Fruit fly (Drosophila melanogaster): Measurements from ENCODE around the gene Brms1.

The Brms1 gene

dm6 chrX:12895114-12895723 is 14.2 kb downstream of the Brms1 start (continued):
- TF ChIP-seq CG3919 (GFP tag; optimal IDR thresholded peaks at IDR 0.05): no peak
- no peak for TF ChIP-seq Lpt (GFP tag; optimal IDR thresholded peaks at IDR 0.05)
- TF ChIP-seq Eip78C (GFP tag): peak; percentile 77
- peak; percentile 34; the same call in 1 of the 3 replicates for TF ChIP-seq CG6163 (GFP tag; IDR thresholded peaks at IDR 0.05)
- no peak for TF ChIP-seq Ets21C (GFP tag; optimal IDR thresholded peaks at IDR 0.05)
- TF ChIP-seq CG31627 (GFP tag; optimal IDR thresholded peaks at IDR 0.05): peak; percentile 32
- peak; percentile 18 for TF ChIP-seq CG6276 (GFP tag; optimal IDR thresholded peaks at IDR 0.05)
- no peak for TF ChIP-seq CG32006 (GFP tag; optimal IDR thresholded peaks at IDR 0.05)
- no peak for TF ChIP-seq Blimp-1 (GFP tag; optimal IDR thresholded peaks at IDR 0.05)
- no peak for TF ChIP-seq fkh (GFP tag; optimal IDR thresholded peaks at IDR 0.05)
- TF ChIP-seq Gug (GFP tag; IDR thresholded peaks at IDR 0.05): no peak
- TF ChIP-seq dsx (GFP tag; optimal IDR thresholded peaks at IDR 0.05; ENCODE audit: poor library complexity, severe bottlenecking): no peak
- TF ChIP-seq Sox102F (GFP tag; optimal IDR thresholded peaks at IDR 0.05): peak; percentile 25
- TF ChIP-seq OdsH (GFP tag; optimal IDR thresholded peaks at IDR 0.05): no peak

dm6 chrX:12893969-12894368 is 15.5 kb downstream of the Brms1 start:
- TF ChIP-seq topi (GFP tag; optimal IDR thresholded peaks at IDR 0.05) (no peak), svp (GFP tag) (peak; percentile 60), CG6163 (GFP tag; IDR thresholded peaks at IDR 0.05) (no peak), pdm3 (GFP tag; optimal IDR thresholded peaks at IDR 0.05) (no peak)

dm6 chrX:12891322-12892159 is 17.9 kb downstream of the Brms1 start:
- TF ChIP-seq CG8632 (GFP tag; optimal IDR thresholded peaks at IDR 0.05) (peak; percentile 71), CG31627 (GFP tag; optimal IDR thresholded peaks at IDR 0.05) (peak; percentile 43), fkh (GFP tag; optimal IDR thresholded peaks at IDR 0.05) (no peak), Ets21C (GFP tag; optimal IDR thresholded peaks at IDR 0.05) (peak; percentile 9), CG11294 (GFP tag; IDR thresholded peaks at IDR 0.05) (no peak; the same call in 1 of the 2 replicates), ss (GFP tag; optimal IDR thresholded peaks at IDR 0.05) (peak; percentile 46 to 87), CG6808 (GFP tag; optimal IDR thresholded peaks at IDR 0.05) (peak; percentile 85), CG6276 (GFP tag; optimal IDR thresholded peaks at IDR 0.05) (peak; percentile 76), Smox (GFP tag; optimal IDR thresholded peaks at IDR 0.05) (peak; percentile 56), CG9139 (GFP tag; optimal IDR thresholded peaks at IDR 0.05) (peak; percentile 47), CG6792 (GFP tag; optimal IDR thresholded peaks at IDR 0.05) (peak; percentile 63), net (GFP tag; optimal IDR thresholded peaks at IDR 0.05) (peak; percentile 65), OdsH (GFP tag; optimal IDR thresholded peaks at IDR 0.05) (peak; percentile 76), pdm3 (GFP tag; optimal IDR thresholded peaks at IDR 0.05) (peak; percentile 71), CG11902 (GFP tag; optimal IDR thresholded peaks at IDR 0.05) (peak; percentile 28), CG6163 (GFP tag; IDR thresholded peaks at IDR 0.05) (no peak; the same call in 2 of the 3 replicates), Met (GFP tag; optimal IDR thresholded peaks at IDR 0.05) (peak; percentile 61), CG4318 (GFP tag; optimal IDR thresholded peaks at IDR 0.05) (peak; percentile 73), acj6 (GFP tag; optimal IDR thresholded peaks at IDR 0.05) (peak; percentile 65), CG3919 (GFP tag; optimal IDR thresholded peaks at IDR 0.05) (peak; percentile 70), Sox15 (GFP tag; optimal IDR thresholded peaks at IDR 0.05) (peak; percentile 59), CG16779 (tag; optimal IDR thresholded peaks at IDR 0.05) (peak; percentile 49), CG11762 (GFP tag; optimal IDR thresholded peaks at IDR 0.05; ENCODE audit: insufficient read depth) (peak; percentile 64), CG1621 (tag; optimal IDR thresholded peaks at IDR 0.05) (peak; percentile 8), Sox14 (GFP tag; optimal IDR thresholded peaks at IDR 0.05) (peak; percentile 57), CG10631 (GFP tag; optimal IDR thresholded peaks at IDR 0.05) (peak; percentile 79), cyc (GFP tag; optimal IDR thresholded peaks at IDR 0.05) (peak; percentile 51), Hr4 (GFP tag; optimal IDR thresholded peaks at IDR 0.05) (peak; percentile 62), Hr39 (GFP tag; optimal IDR thresholded peaks at IDR 0.05) (peak; percentile 47), CG15336 (GFP tag; IDR thresholded peaks at IDR 0.05) (peak; percentile 66), Eip93F (GFP tag; optimal IDR thresholded peaks at IDR 0.05) (no peak), Eip78C (GFP tag) (peak; percentile 95), CG32006 (GFP tag; optimal IDR thresholded peaks at IDR 0.05) (peak; percentile 86), topi (GFP tag; optimal IDR thresholded peaks at IDR 0.05) (peak; percentile 72), CG6854 (GFP tag; optimal IDR thresholded peaks at IDR 0.05) (no peak), CG10669 (GFP tag; optimal IDR thresholded peaks at IDR 0.05) (peak; percentile 74), achi (GFP tag; optimal IDR thresholded peaks at IDR 0.05) (peak; percentile 77)

Data from whole organism, prepupa.